Worm (Caenorhabditis elegans): ENCODE data around the gene gst-39.

DNA sequence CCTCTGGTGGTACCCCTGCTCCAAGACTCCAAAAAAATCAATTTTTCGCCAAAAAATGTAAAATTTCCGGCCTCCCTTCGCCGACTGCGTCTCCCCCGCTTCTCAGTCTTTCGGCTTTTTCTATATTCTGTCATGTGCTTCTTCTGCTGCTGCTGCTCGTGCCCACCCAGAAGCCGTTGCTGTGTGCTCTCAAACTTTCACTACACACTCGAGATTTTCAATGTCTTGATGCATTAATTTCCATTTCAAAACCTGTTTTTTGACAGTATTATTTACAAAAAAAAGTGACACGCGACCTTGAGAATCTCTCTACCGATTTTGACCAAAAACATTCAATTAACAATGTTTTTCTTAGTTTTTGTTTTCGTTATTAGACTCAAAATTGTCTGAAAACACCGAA is 37.6 kb upstream of the gst-39 start:
- TF ChIP-seq ceh-14 (tag; optimal IDR thresholded peaks at IDR 0.05) (no peak), hlh-30 (tag; optimal IDR thresholded peaks at IDR 0.05; ENCODE audit: insufficient read depth) (peak; percentile 52), nhr-11 (tag; optimal IDR thresholded peaks at IDR 0.05) (no peak), ama-1 (optimal IDR thresholded peaks at IDR 0.05) (no peak), sox-2 (GFP tag; IDR thresholded peaks at IDR 0.05) (no peak), ceh-31 (tag; optimal IDR thresholded peaks at IDR 0.05) (no peak)
